Fruit fly (Drosophila melanogaster): ENCODE data around the gene CG8664.

DNA sequence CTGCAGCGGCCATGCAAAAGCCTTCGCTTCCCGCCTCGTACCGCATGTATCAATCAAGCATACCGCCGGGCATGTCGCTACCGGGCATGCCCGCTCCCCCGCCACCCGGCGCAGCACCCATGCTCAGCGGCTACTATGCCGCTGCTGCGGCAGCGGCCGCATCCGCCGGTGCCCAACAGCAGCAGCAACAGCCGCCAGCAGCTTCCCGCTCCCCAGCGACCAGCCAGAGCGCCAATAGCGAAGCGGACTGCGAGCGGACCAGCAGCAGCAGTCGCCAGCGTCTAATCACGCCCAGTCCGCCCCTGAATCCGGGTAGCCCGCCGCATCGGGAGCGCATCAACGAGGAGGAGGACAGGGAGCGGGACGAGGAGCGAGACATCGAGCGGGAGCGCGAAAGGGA lies 40.3 kb upstream of the CG8664 start:
- TF ChIP-seq tin (GFP tag; optimal IDR thresholded peaks at IDR 0.05): no peak
- TF ChIP-seq CG12942 (GFP tag; optimal IDR thresholded peaks at IDR 0.05): no peak
- TF ChIP-seq CG7556 (GFP tag; optimal IDR thresholded peaks at IDR 0.05): no peak
- TF ChIP-seq H15 (GFP tag; IDR thresholded peaks at IDR 0.05): no peak
- no peak for TF ChIP-seq Mes4 (GFP tag; optimal IDR thresholded peaks at IDR 0.05)
- no peak for TF ChIP-seq tup (GFP tag; optimal IDR thresholded peaks at IDR 0.05)
- no peak for TF ChIP-seq chif (GFP tag; optimal IDR thresholded peaks at IDR 0.05)
- no peak for TF ChIP-seq cg (GFP tag; optimal IDR thresholded peaks at IDR 0.05)
- no peak for TF ChIP-seq pita (GFP tag; optimal IDR thresholded peaks at IDR 0.05)
- no peak for TF ChIP-seq Hand (GFP tag; optimal IDR thresholded peaks at IDR 0.05)
- TF ChIP-seq Dfd (GFP tag; optimal IDR thresholded peaks at IDR 0.05): no peak
- TF ChIP-seq CG3065 (GFP tag; optimal IDR thresholded peaks at IDR 0.05): no peak
- TF ChIP-seq TFAM (GFP tag; optimal IDR thresholded peaks at IDR 0.05): no peak
- TF ChIP-seq CG13123 (GFP tag; optimal IDR thresholded peaks at IDR 0.05): no peak
